Worm (Caenorhabditis elegans) whole organism, L4 larva: Measurements from ENCODE around the gene aip-1.

Source experiments
- D1046.2 ChIP-seq: fragments of 200-800 bp; sonication (Bioruptor generic); IDR thresholded peaks from 2 replicates; pipeline ENCODE4 v1.3.6; 2022; ENCODE audit warnings: missing genetic modification characterization, missing compliant biosample characterization
- F44E2.7 ChIP-seq: fragments of 200-800 bp; sonication (Bioruptor generic); IDR thresholded peaks from 2 replicates; pipeline ENCODE4 v2.1.2; 2022; ENCODE audit warnings: missing genetic modification characterization, missing compliant biosample characterization
- T20F7.1 ChIP-seq: fragments of 200-800 bp; sonication (Bioruptor generic); optimal IDR thresholded peaks from 2 replicates; lab custom pipeline; 2018; ENCODE audit warnings: mild to moderate bottlenecking, missing genetic modification characterization, missing compliant biosample characterization
- Y105C5A.15 ChIP-seq: fragments of 200-800 bp; sonication (Bioruptor generic); IDR thresholded peaks from 2 replicates; pipeline ENCODE4 v1.3.6; 2022; ENCODE audit warnings: missing genetic modification characterization, missing compliant biosample characterization
- Y75B8A.6 ChIP-seq: fragments of 200-800 bp; sonication (Bioruptor generic); IDR thresholded peaks from 2 replicates; pipeline ENCODE4 v1.3.6; 2022; ENCODE audit warnings: missing genetic modification reagents, missing genetic modification characterization, missing compliant biosample characterization
- attf-4 ChIP-seq: sonication (generic microtip); optimal IDR thresholded peaks from 3 replicates; lab custom pipeline; 2017; ENCODE audit warnings: missing biosample characterization, missing genetic modification characterization
- ceh-20 ChIP-seq: fragments of 200-800 bp; sonication (Bioruptor generic); IDR thresholded peaks from 2 replicates; pipeline ENCODE4 v1.3.6; 2022; ENCODE audit warnings: missing genetic modification reagents, missing genetic modification characterization, missing compliant biosample characterization
- ceh-44 ChIP-seq: fragments of 200-800 bp; sonication (Bioruptor generic); IDR thresholded peaks from 2 replicates; pipeline ENCODE4 v1.3.6; 2022; ENCODE audit warnings: missing genetic modification reagents, missing genetic modification characterization, missing compliant biosample characterization
- ceh-82 ChIP-seq: sonication (generic microtip); optimal IDR thresholded peaks from 2 replicates; lab custom pipeline; 2017; ENCODE audit warnings: missing biosample characterization, missing genetic modification characterization
- cey-2 ChIP-seq: sonication (generic microtip); optimal IDR thresholded peaks from 3 replicates; lab custom pipeline; 2017; ENCODE audit warnings: missing genetic modification characterization, mild to moderate bottlenecking, missing compliant biosample characterization, antibody characterized with exemption, borderline replicate concordance; ENCODE audit not compliant: insufficient read depth
- ctbp-1 ChIP-seq: fragments of 200-800 bp; sonication (Bioruptor generic); IDR thresholded peaks from 2 replicates; pipeline ENCODE4 v1.3.6; 2022; ENCODE audit warnings: missing genetic modification reagents, missing genetic modification characterization, missing compliant biosample characterization
- daf-12 ChIP-seq: fragments of 150-350 bp; optimal IDR thresholded peaks from 2 replicates; lab custom pipeline; 2014; ENCODE audit warnings: missing biosample characterization, missing genetic modification reagents, missing genetic modification characterization
- daf-19 ChIP-seq: fragments of 200-800 bp; sonication (Bioruptor generic); conservative IDR thresholded peaks from 2 replicates; pipeline ENCODE4 v1.3.6; 2022; ENCODE audit warnings: missing genetic modification characterization, missing compliant biosample characterization
- dmd-6 ChIP-seq: fragments of 200-800 bp; sonication (Bioruptor generic); IDR thresholded peaks from 2 replicates; pipeline ENCODE4 v1.3.6; 2022; ENCODE audit warnings: missing genetic modification reagents, missing genetic modification characterization, missing compliant biosample characterization
- dmd-8 ChIP-seq: fragments of 200-800 bp; sonication (Bioruptor generic); IDR thresholded peaks from 2 replicates; pipeline ENCODE4 v1.3.6; 2022; ENCODE audit warnings: missing genetic modification characterization, missing compliant biosample characterization
- egl-27 ChIP-seq: sonication (generic microtip); optimal IDR thresholded peaks from 3 replicates; lab custom pipeline; 2017; ENCODE audit warnings: missing biosample characterization, missing genetic modification reagents, missing genetic modification characterization
- gei-8 ChIP-seq: fragments of 200-800 bp; sonication (Bioruptor generic); optimal IDR thresholded peaks from 2 replicates; lab custom pipeline; 2018; ENCODE audit warnings: mild to moderate bottlenecking, missing genetic modification characterization, missing compliant biosample characterization
- hif-1 ChIP-seq, 2 experiments: sonication (generic microtip); optimal IDR thresholded peaks; 2 replicates each; lab custom pipeline; 2016 to 2017; ENCODE audit warnings: missing compliant biosample characterization in 2 of 2, missing genetic modification characterization in 2 of 2, missing genetic modification reagents in 2 of 2, missing genotype in 2 of 2, mild to moderate bottlenecking in 1 of 2
- lin-1 ChIP-seq: fragments of 200-800 bp; sonication (Bioruptor generic); IDR thresholded peaks from 2 replicates; pipeline ENCODE4 v1.3.6; 2022; ENCODE audit warnings: missing genetic modification reagents, missing genetic modification characterization, missing compliant biosample characterization
- lin-15B ChIP-seq: fragments of 150-350 bp; sonication (generic microtip); optimal IDR thresholded peaks from 3 replicates; lab custom pipeline; 2014; ENCODE audit warnings: missing biosample characterization, missing genetic modification characterization
- lin-29 ChIP-seq: fragments of 200-800 bp; sonication (Bioruptor generic); IDR thresholded peaks from 2 replicates; pipeline ENCODE4 v1.3.6; 2022; ENCODE audit warnings: missing genetic modification reagents, missing genetic modification characterization, missing compliant biosample characterization
- lin-39 ChIP-seq: fragments of 150-350 bp; optimal IDR thresholded peaks from 2 replicates; lab custom pipeline; 2014; ENCODE audit warnings: missing biosample characterization, missing genetic modification reagents, missing genetic modification characterization
- madf-5 ChIP-seq, 2 experiments: fragments of 200-800 bp; sonication (Bioruptor generic); IDR thresholded peaks; 2 replicates each; pipeline ENCODE4 v1.3.6; 2022; ENCODE audit warnings: missing compliant biosample characterization in 2 of 2, missing genetic modification characterization in 2 of 2
- madf-9 ChIP-seq: fragments of 200-800 bp; sonication (Bioruptor generic); conservative IDR thresholded peaks from 2 replicates; pipeline ENCODE4 v1.3.6; 2022; ENCODE audit warnings: missing genetic modification reagents, missing genetic modification characterization, missing compliant biosample characterization
- mdl-1 ChIP-seq, 2 experiments: fragments of 150-350 bp in 1 of 2; sonication (generic microtip) in 1 of 2; optimal IDR thresholded peaks; 2 replicates each; lab custom pipeline; 2014 to 2017; ENCODE audit warnings: missing biosample characterization in 2 of 2, missing genetic modification characterization in 2 of 2
- mes-2 ChIP-seq: sonication (generic microtip); optimal IDR thresholded peaks from 2 replicates; lab custom pipeline; 2016; ENCODE audit warnings: missing genotype, mild to moderate bottlenecking, missing genetic modification characterization, missing compliant biosample characterization; ENCODE audit not compliant: poor library complexity, severe bottlenecking
- mxl-3 ChIP-seq: fragments of 200-800 bp; sonication (Bioruptor generic); optimal IDR thresholded peaks from 2 replicates; lab custom pipeline; 2018; ENCODE audit warnings: mild to moderate bottlenecking, missing genetic modification characterization, missing compliant biosample characterization
- nhr-102 ChIP-seq: sonication (generic microtip); optimal IDR thresholded peaks from 2 replicates; lab custom pipeline; 2016; ENCODE audit warnings: mild to moderate bottlenecking, missing genetic modification characterization, moderate library complexity, missing compliant biosample characterization
- nhr-11 ChIP-seq: fragments of 150-350 bp; optimal IDR thresholded peaks from 2 replicates; lab custom pipeline; 2014; ENCODE audit warnings: missing biosample characterization, missing genetic modification characterization
- nhr-111 ChIP-seq: fragments of 200-800 bp; sonication (Bioruptor generic); optimal IDR thresholded peaks from 2 replicates; lab custom pipeline; 2018; ENCODE audit warnings: mild to moderate bottlenecking, missing genetic modification characterization, missing compliant biosample characterization
- nhr-237 ChIP-seq: sonication (generic microtip); optimal IDR thresholded peaks from 2 replicates; lab custom pipeline; 2017; ENCODE audit warnings: missing biosample characterization, missing genetic modification characterization
- nhr-42 ChIP-seq: fragments of 200-800 bp; sonication (Bioruptor generic); IDR thresholded peaks from 2 replicates; pipeline ENCODE4 v1.3.6; 2022; ENCODE audit warnings: missing genetic modification characterization, missing compliant biosample characterization
- nhr-48 ChIP-seq: sonication (generic microtip); optimal IDR thresholded peaks from 2 replicates; lab custom pipeline; 2016; ENCODE audit warnings: mild to moderate bottlenecking, missing genetic modification characterization, missing compliant biosample characterization
- nhr-6 ChIP-seq: fragments of 150-350 bp; optimal IDR thresholded peaks from 2 replicates; lab custom pipeline; 2014; ENCODE audit warnings: missing biosample characterization, missing genetic modification characterization
- nhr-76 ChIP-seq: fragments of 150-350 bp; optimal IDR thresholded peaks from 2 replicates; lab custom pipeline; 2014; ENCODE audit warnings: missing biosample characterization, missing genetic modification characterization
- nhr-77 ChIP-seq: fragments of 150-350 bp; optimal IDR thresholded peaks from 2 replicates; lab custom pipeline; 2014; ENCODE audit warnings: missing biosample characterization, missing genetic modification characterization
- pha-4 ChIP-seq, 2 experiments: fragments of 150-350 bp in 1 of 2; fragments of 200-800 bp in 1 of 2; sonication (Bioruptor generic) in 1 of 2; IDR thresholded peaks in 1 of 2; optimal IDR thresholded peaks in 1 of 2; 2 replicates each; pipeline versions ENCODE4 v1.3.6 to Lab custom; 2014 to 2022; ENCODE audit warnings: missing genetic modification characterization in 2 of 2, missing genetic modification reagents in 2 of 2, missing biosample characterization in 1 of 2, missing compliant biosample characterization in 1 of 2
- php-3 ChIP-seq: fragments of 200-800 bp; sonication (Bioruptor generic); IDR thresholded peaks from 2 replicates; pipeline ENCODE4 v1.3.6; 2022; ENCODE audit warnings: missing genetic modification reagents, missing genetic modification characterization, missing compliant biosample characterization
- rbr-2 ChIP-seq: sonication (generic microtip); optimal IDR thresholded peaks from 2 replicates; lab custom pipeline; 2016; ENCODE audit warnings: missing genotype, missing genetic modification characterization, missing compliant biosample characterization
- set-16 ChIP-seq: fragments of 200-800 bp; sonication (Bioruptor generic); IDR thresholded peaks from 2 replicates; pipeline ENCODE4 v1.3.6; 2022; ENCODE audit warnings: missing genetic modification reagents, missing genetic modification characterization, missing compliant biosample characterization
- snpc-4 ChIP-seq: fragments of 150-350 bp; optimal IDR thresholded peaks from 2 replicates; lab custom pipeline; 2014; ENCODE audit warnings: missing biosample characterization, missing genetic modification characterization
- spr-1 ChIP-seq: sonication (generic microtip); optimal IDR thresholded peaks from 2 replicates; lab custom pipeline; 2016; ENCODE audit warnings: mild to moderate bottlenecking, missing genetic modification characterization, missing compliant biosample characterization
- spr-3 ChIP-seq: fragments of 200-800 bp; sonication (Bioruptor generic); optimal IDR thresholded peaks from 2 replicates; lab custom pipeline; 2018; ENCODE audit warnings: mild to moderate bottlenecking, missing genetic modification characterization, missing compliant biosample characterization
- tag-97 ChIP-seq: fragments of 200-800 bp; sonication (Bioruptor generic); IDR thresholded peaks from 2 replicates; pipeline ENCODE4 v1.3.6; 2022; ENCODE audit warnings: missing genetic modification characterization, missing compliant biosample characterization
- unc-39 ChIP-seq: sonication (generic microtip); optimal IDR thresholded peaks from 2 replicates; lab custom pipeline; 2017; ENCODE audit warnings: missing biosample characterization, missing genetic modification characterization
- vab-7 ChIP-seq: fragments of 200-800 bp; sonication (Bioruptor generic); IDR thresholded peaks from 2 replicates; pipeline ENCODE4 v1.3.6; 2022; ENCODE audit warnings: missing genetic modification reagents, missing genetic modification characterization, missing compliant biosample characterization
- zag-1 ChIP-seq: fragments of 150-350 bp; optimal IDR thresholded peaks from 2 replicates; lab custom pipeline; 2014; ENCODE audit warnings: missing biosample characterization, missing genetic modification characterization
- zip-2 ChIP-seq: fragments of 150-350 bp; optimal IDR thresholded peaks from 2 replicates; lab custom pipeline; 2014; ENCODE audit warnings: missing biosample characterization, missing genetic modification characterization
- ztf-11 ChIP-seq: fragments of 150-350 bp; optimal IDR thresholded peaks from 2 replicates; lab custom pipeline; 2014; ENCODE audit warnings: missing biosample characterization, missing genetic modification characterization
- ztf-7 ChIP-seq: fragments of 150-350 bp; optimal IDR thresholded peaks from 2 replicates; lab custom pipeline; 2014; ENCODE audit warnings: missing biosample characterization, missing genetic modification characterization

aip-1 gene

ce11 chrV:13984828-13985227 lies 27.3 kb upstream of the aip-1 start, which contains the start of gene end-1 (continued):
- TF ChIP-seq tag-97 (GFP tag; lab: Robert Waterston, UW), result no peak

- no peak for TF ChIP-seq Y75B8A.6 (GFP tag; lab: Robert Waterston, UW)
- TF ChIP-seq lin-15B (tag; lab: Kevin White, UChicago), result no peak
- TF ChIP-seq cey-2, result no peak
- no peak for TF ChIP-seq D1046.2 (GFP tag; lab: Robert Waterston, UW)
- no peak for TF ChIP-seq set-16 (GFP tag; lab: Robert Waterston, UW)
- no peak for TF ChIP-seq zip-2 (tag; lab: Kevin White, UChicago)
- no peak for TF ChIP-seq spr-1
- TF ChIP-seq Y105C5A.15 (GFP tag; lab: Robert Waterston, UW), result no peak
- no peak for TF ChIP-seq spr-3
- TF ChIP-seq daf-19 (GFP tag; lab: Robert Waterston, UW), result no peak
- no peak for TF ChIP-seq dmd-8 (GFP tag; lab: Robert Waterston, UW)
- TF ChIP-seq nhr-11 (tag; lab: Kevin White, UChicago), result no peak
- TF ChIP-seq ctbp-1 (GFP tag; lab: Robert Waterston, UW), result no peak
- TF ChIP-seq ceh-44 (GFP tag; lab: Robert Waterston, UW), result no peak
- no peak for TF ChIP-seq lin-39
- TF ChIP-seq F44E2.7 (GFP tag; lab: Robert Waterston, UW), result no peak
- peak; percentile 38 for TF ChIP-seq nhr-102
- peak in 1 of 2 experiments; percentile 56 for TF ChIP-seq hif-1 (tag; optimal IDR thresholded peaks at IDR 0.05; lab: Kevin White, UChicago)
- TF ChIP-seq pha-4 (GFP tag; IDR thresholded peaks at IDR 0.05; lab: Robert Waterston, UW), result peak; percentile 50; the same call in 1 of the 2 replicates
- no peak for TF ChIP-seq pha-4 (tag; optimal IDR thresholded peaks at IDR 0.05; lab: Kevin White, UChicago)
- TF ChIP-seq T20F7.1 (GFP tag; lab: Kevin White, UChicago), result peak; percentile 46
- TF ChIP-seq lin-1 (GFP tag; lab: Robert Waterston, UW), result peak; percentile 7; the same call in 1 of the 2 replicates
- TF ChIP-seq nhr-76 (tag; lab: Kevin White, UChicago), result no peak
- TF ChIP-seq zag-1 (tag; lab: Kevin White, UChicago), result no peak
- TF ChIP-seq madf-5 (GFP tag; IDR thresholded peaks at IDR 0.05; lab: Robert Waterston, UW), result no peak
- TF ChIP-seq gei-8 (GFP tag; lab: Kevin White, UChicago), result no peak
- TF ChIP-seq nhr-111 (GFP tag; lab: Kevin White, UChicago), result no peak
- TF ChIP-seq ceh-82 (tag; lab: Kevin White, UChicago), result no peak
- TF ChIP-seq unc-39, result no peak
- no peak for TF ChIP-seq nhr-6
- no peak for TF ChIP-seq egl-27
- TF ChIP-seq nhr-42 (GFP tag; lab: Robert Waterston, UW), result no peak
- no peak for TF ChIP-seq nhr-237
- no peak for TF ChIP-seq daf-12 (tag; lab: Kevin White, UChicago)
- peak; percentile 26 for TF ChIP-seq nhr-48 (tag; lab: Kevin White, UChicago)
- no peak for TF ChIP-seq vab-7 (GFP tag; lab: Robert Waterston, UW)
- TF ChIP-seq mes-2 (tag; lab: Kevin White, UChicago), result no peak
- no peak for TF ChIP-seq ztf-7 (tag; lab: Kevin White, UChicago)
- TF ChIP-seq snpc-4 (tag; lab: Kevin White, UChicago), result no peak
- no peak for TF ChIP-seq ceh-20 (GFP tag; lab: Robert Waterston, UW)
- peak; percentile 47; the same call in 1 of the 2 replicates for TF ChIP-seq dmd-6 (GFP tag; lab: Robert Waterston, UW)
- TF ChIP-seq mdl-1 (tag; optimal IDR thresholded peaks at IDR 0.05; lab: Kevin White, UChicago), result no peak
- no peak for TF ChIP-seq madf-9 (GFP tag; lab: Robert Waterston, UW)
- no peak for TF ChIP-seq rbr-2
- peak; percentile 65 for TF ChIP-seq php-3 (GFP tag; lab: Robert Waterston, UW)
- TF ChIP-seq nhr-77 (tag; lab: Kevin White, UChicago), result peak; percentile 43
- TF ChIP-seq mxl-3 (GFP tag; lab: Kevin White, UChicago), result no peak
- no peak for TF ChIP-seq ztf-11 (tag; lab: Kevin White, UChicago)
- TF ChIP-seq lin-29, result no peak
- TF ChIP-seq attf-4 (tag; lab: Kevin White, UChicago), result no peak
Observed at ce11 chrV:13986823-13987222, 25.3 kb upstream of the aip-1 start.
